Worm (Caenorhabditis elegans) whole organism, late embryonic: ENCODE results near the gene daam-1.

ENCODE experiments used
- F13H6.1 ChIP-seq: sonication (generic microtip); optimal IDR thresholded peaks from 2 replicates; lab custom pipeline; 2016; ENCODE audit warnings: missing genetic modification characterization, missing compliant biosample characterization
- T23F11.4 ChIP-seq: fragments of 200-800 bp; sonication (Bioruptor generic); optimal IDR thresholded peaks from 2 replicates; lab custom pipeline; 2018; ENCODE audit warnings: mild to moderate bottlenecking, missing genetic modification characterization, missing compliant biosample characterization
- Y22D7AL.16 ChIP-seq: sonication (generic microtip); optimal IDR thresholded peaks from 2 replicates; lab custom pipeline; 2016; ENCODE audit warnings: missing genetic modification characterization, missing compliant biosample characterization
- ceh-22 ChIP-seq: sonication (generic microtip); optimal IDR thresholded peaks from 2 replicates; lab custom pipeline; 2017; ENCODE audit warnings: missing biosample characterization, missing genetic modification characterization
- ceh-31 ChIP-seq: sonication (generic microtip); optimal IDR thresholded peaks from 2 replicates; lab custom pipeline; 2016; ENCODE audit warnings: missing genetic modification characterization, missing compliant biosample characterization
- ceh-9 ChIP-seq: sonication (generic microtip); optimal IDR thresholded peaks from 2 replicates; lab custom pipeline; 2016; ENCODE audit warnings: mild to moderate bottlenecking, missing genetic modification characterization, inconsistent platforms, missing compliant biosample characterization
- dve-1 ChIP-seq: sonication (generic microtip); optimal IDR thresholded peaks from 2 replicates; lab custom pipeline; 2017; ENCODE audit warnings: antibody characterized with exemption, mild to moderate bottlenecking, missing genetic modification characterization, missing compliant biosample characterization
- elt-2 ChIP-seq: sonication (generic microtip); optimal IDR thresholded peaks from 2 replicates; lab custom pipeline; 2016; ENCODE audit warnings: missing genetic modification reagents, missing genetic modification characterization, missing compliant biosample characterization
- elt-4 ChIP-seq: sonication (generic microtip); optimal IDR thresholded peaks from 2 replicates; lab custom pipeline; 2016; ENCODE audit warnings: missing genetic modification characterization, missing compliant biosample characterization
- ets-4 ChIP-seq: sonication (generic microtip); optimal IDR thresholded peaks from 2 replicates; lab custom pipeline; 2016; ENCODE audit warnings: missing genetic modification characterization, missing compliant biosample characterization
- gmeb-2 ChIP-seq: sonication (generic microtip); optimal IDR thresholded peaks from 2 replicates; lab custom pipeline; 2016; ENCODE audit warnings: missing genetic modification characterization, inconsistent platforms, missing compliant biosample characterization
- hlh-13 ChIP-seq: fragments of 200-800 bp; sonication (Bioruptor generic); optimal IDR thresholded peaks from 2 replicates; lab custom pipeline; 2018; ENCODE audit warnings: mild to moderate bottlenecking, missing genetic modification characterization, missing compliant biosample characterization
- hlh-15 ChIP-seq: sonication (generic microtip); optimal IDR thresholded peaks from 2 replicates; lab custom pipeline; 2016; ENCODE audit warnings: missing genetic modification characterization, missing compliant biosample characterization
- hlh-6 ChIP-seq: sonication (generic microtip); optimal IDR thresholded peaks from 2 replicates; lab custom pipeline; 2016; ENCODE audit warnings: missing genotype, missing genetic modification characterization, missing compliant biosample characterization
- hlh-8 ChIP-seq: sonication (generic microtip); optimal IDR thresholded peaks from 2 replicates; lab custom pipeline; 2016; ENCODE audit warnings: missing genotype, missing genetic modification characterization, missing compliant biosample characterization
- lim-6 ChIP-seq: sonication (generic microtip); optimal IDR thresholded peaks from 2 replicates; lab custom pipeline; 2016; ENCODE audit warnings: missing genetic modification characterization, missing compliant biosample characterization
- madf-2 ChIP-seq: sonication (generic microtip); optimal IDR thresholded peaks from 2 replicates; lab custom pipeline; 2017; ENCODE audit warnings: missing genetic modification characterization, missing compliant biosample characterization
- mec-3 ChIP-seq: sonication (generic microtip); optimal IDR thresholded peaks from 2 replicates; lab custom pipeline; 2016; ENCODE audit warnings: borderline replicate concordance, missing genetic modification characterization, missing compliant biosample characterization
- nfya-1 ChIP-seq: sonication (generic microtip); optimal IDR thresholded peaks from 2 replicates; lab custom pipeline; 2017; ENCODE audit warnings: missing genetic modification characterization, mild to moderate bottlenecking, missing compliant biosample characterization, antibody characterized with exemption, moderate library complexity
- nhr-232 ChIP-seq: sonication (generic microtip); optimal IDR thresholded peaks from 2 replicates; lab custom pipeline; 2016; ENCODE audit warnings: missing genetic modification characterization, missing compliant biosample characterization
- pax-1 ChIP-seq: fragments of 150-350 bp; optimal IDR thresholded peaks from 2 replicates; lab custom pipeline; 2014; ENCODE audit warnings: missing biosample characterization, missing genetic modification characterization
- pha-2 ChIP-seq: sonication (generic microtip); optimal IDR thresholded peaks from 2 replicates; lab custom pipeline; 2017; ENCODE audit warnings: mild to moderate bottlenecking, missing genetic modification characterization, missing compliant biosample characterization
- ref-2 ChIP-seq: sonication (generic microtip); optimal IDR thresholded peaks from 2 replicates; lab custom pipeline; 2016; ENCODE audit warnings: missing genetic modification characterization, missing compliant biosample characterization
- rnt-1 ChIP-seq: sonication (generic microtip); optimal IDR thresholded peaks from 2 replicates; lab custom pipeline; 2016; ENCODE audit warnings: missing genetic modification characterization, missing compliant biosample characterization
- sdc-2 ChIP-seq: sonication (generic microtip); optimal IDR thresholded peaks from 2 replicates; lab custom pipeline; 2016; ENCODE audit warnings: missing genotype, missing genetic modification characterization, missing compliant biosample characterization
- sox-4 ChIP-seq: sonication (generic microtip); optimal IDR thresholded peaks from 2 replicates; lab custom pipeline; 2017; ENCODE audit warnings: mild to moderate bottlenecking, missing genetic modification characterization, inconsistent platforms, missing compliant biosample characterization
- syd-9 ChIP-seq: sonication (generic microtip); optimal IDR thresholded peaks from 2 replicates; lab custom pipeline; 2016; ENCODE audit warnings: mild to moderate bottlenecking, missing genetic modification characterization, moderate library complexity, missing compliant biosample characterization
- tbx-2 ChIP-seq: sonication (generic microtip); optimal IDR thresholded peaks from 2 replicates; lab custom pipeline; 2016; ENCODE audit warnings: missing genetic modification characterization, missing compliant biosample characterization
- unc-42 ChIP-seq: sonication (generic microtip); optimal IDR thresholded peaks from 2 replicates; lab custom pipeline; 2016; ENCODE audit warnings: missing genotype, missing genetic modification characterization, missing compliant biosample characterization
- unc-55 ChIP-seq: sonication (generic microtip); optimal IDR thresholded peaks from 2 replicates; lab custom pipeline; 2017; ENCODE audit warnings: missing biosample characterization, missing genetic modification reagents, missing genetic modification characterization
- zip-5 ChIP-seq: sonication (generic microtip); optimal IDR thresholded peaks from 2 replicates; lab custom pipeline; 2016; ENCODE audit warnings: missing genetic modification characterization, missing compliant biosample characterization
- ztf-16 ChIP-seq: sonication (generic microtip); optimal IDR thresholded peaks from 2 replicates; lab custom pipeline; 2017; ENCODE audit warnings: missing genetic modification characterization, missing compliant biosample characterization

daam-1 gene

DNA sequence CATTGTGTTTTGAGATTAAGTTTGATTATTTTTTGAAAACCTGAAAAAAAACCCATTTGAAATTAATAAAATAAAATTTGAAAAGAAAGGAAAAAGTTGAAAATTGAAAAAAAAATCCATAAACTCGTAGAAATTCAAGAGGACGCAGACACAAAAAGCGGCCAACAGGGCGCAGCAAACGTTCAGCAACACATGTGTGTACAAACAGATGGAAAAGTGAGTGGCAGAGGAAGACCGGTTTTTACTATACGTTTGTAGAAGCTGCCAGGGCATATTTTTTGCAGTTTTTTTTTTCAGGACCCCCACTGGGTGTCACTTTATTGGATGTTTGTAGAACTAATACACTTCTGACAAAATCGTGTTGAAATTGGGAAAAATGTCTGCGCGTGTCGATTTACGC is 39.1 kb upstream of the daam-1 start, which contains the start of gene cgp-1:
TSS of gene cgp-1 (minus strand) at position 40 of the 400 bp plus-strand sequence.
- TF ChIP-seq hlh-8, result peak; percentile 69
- no peak for TF ChIP-seq ztf-16 (tag; lab: Kevin White, UChicago)
- peak; percentile 30 for TF ChIP-seq nfya-1 (tag; lab: Kevin White, UChicago)

DNA sequence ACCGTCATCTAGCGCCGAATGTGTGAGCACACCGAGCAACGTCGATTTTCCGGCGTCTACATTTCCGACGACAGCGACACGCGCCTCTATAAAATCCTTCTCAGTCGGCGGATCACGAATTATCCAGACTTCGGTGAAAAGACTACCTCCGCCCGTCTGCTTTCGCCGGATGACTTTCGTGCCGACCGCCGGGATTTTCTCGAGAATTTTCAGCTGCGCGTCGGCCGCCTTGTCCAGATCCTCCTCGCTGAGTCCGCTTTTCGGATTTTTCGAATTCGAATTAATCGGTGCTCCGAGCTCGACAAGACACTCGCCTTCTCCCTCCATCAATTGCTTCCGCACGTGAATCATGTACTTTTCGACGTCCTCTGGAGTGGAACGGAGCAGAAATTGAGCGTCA is 38.6 kb upstream of the daam-1 start:
- TF ChIP-seq hlh-15 (tag; lab: Kevin White, UChicago) (no peak), tbx-2 (tag; lab: Kevin White, UChicago) (no peak), ceh-31 (no peak), hlh-6 (tag; lab: Kevin White, UChicago) (no peak), rnt-1 (tag; lab: Kevin White, UChicago) (no peak), T23F11.4 (no peak), nfya-1 (tag; lab: Kevin White, UChicago) (no peak), ceh-22 (tag; lab: Kevin White, UChicago) (no peak), elt-2 (no peak), syd-9 (tag; lab: Kevin White, UChicago) (no peak), madf-2 (no peak), gmeb-2 (no peak), ceh-9 (tag; lab: Kevin White, UChicago) (no peak)
- TF ChIP-seq, all 69 proteins: peak for 0

DNA sequence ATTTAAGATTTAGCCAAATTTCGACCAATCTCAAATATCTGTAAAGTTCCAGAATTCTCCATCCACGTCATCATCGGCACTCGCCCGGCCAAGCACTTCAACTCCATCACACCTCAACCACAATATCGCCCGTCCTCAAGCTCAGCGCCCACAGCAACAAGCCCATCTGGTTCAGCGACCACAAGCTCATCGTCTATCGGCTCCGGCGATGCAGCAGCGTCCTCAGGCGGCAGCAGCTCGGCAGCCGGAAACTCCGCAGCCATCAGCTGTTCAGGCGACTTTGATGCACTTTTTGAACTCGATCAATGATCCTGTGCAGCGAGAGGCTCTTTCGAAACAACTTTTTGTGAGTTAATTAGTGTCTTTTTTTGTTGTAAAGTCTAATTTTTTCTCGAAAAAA is 33.7 kb upstream of the daam-1 start:
- no peak for TF ChIP-seq rnt-1 (tag; lab: Kevin White, UChicago)
- no peak for TF ChIP-seq Y22D7AL.16 (tag; lab: Kevin White, UChicago)
- no peak for TF ChIP-seq sox-4 (tag; lab: Kevin White, UChicago)
- TF ChIP-seq elt-4, result no peak
- TF ChIP-seq hlh-8, result no peak
- TF ChIP-seq pha-2 (tag; lab: Kevin White, UChicago), result no peak
- no peak for TF ChIP-seq tbx-2 (tag; lab: Kevin White, UChicago)
- TF ChIP-seq nfya-1 (tag; lab: Kevin White, UChicago), result no peak
- TF ChIP-seq hlh-13, result no peak
- TF ChIP-seq elt-2, result no peak
- TF ChIP-seq zip-5 (tag; lab: Kevin White, UChicago), result no peak

ce11 chrV:116243-116642 is 32.6 kb upstream of the daam-1 start:
- TF ChIP-seq sdc-2 (tag; lab: Kevin White, UChicago) (peak; percentile 31), F13H6.1 (tag; lab: Kevin White, UChicago) (peak; percentile 12), rnt-1 (tag; lab: Kevin White, UChicago) (no peak), mec-3 (tag; lab: Kevin White, UChicago) (peak; percentile 10)

DNA sequence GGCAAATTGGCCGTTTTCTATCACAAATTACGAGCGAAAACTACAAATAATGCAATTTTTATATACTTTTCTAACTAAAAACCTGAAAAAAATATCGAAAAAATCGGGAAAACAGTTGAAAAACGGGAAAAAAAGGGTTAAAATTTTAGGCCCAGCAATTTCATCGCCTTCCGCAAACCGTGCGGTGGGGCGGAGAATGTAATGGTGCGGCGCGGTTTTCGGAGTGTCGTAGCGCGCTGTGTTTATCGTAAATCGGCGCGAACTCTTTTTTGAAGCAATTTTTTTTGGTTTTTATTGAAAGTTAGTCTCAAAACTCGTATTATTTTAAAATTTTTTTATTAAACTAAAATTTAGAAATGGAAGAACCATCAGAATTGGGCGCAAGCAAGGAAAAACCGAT is 20.8 kb upstream of the daam-1 start, which contains the start of gene picd-1:
TSS of gene picd-1 (plus strand) at position 352 of the 400 bp plus-strand sequence.
- no peak for TF ChIP-seq Y22D7AL.16 (tag; lab: Kevin White, UChicago)
- peak; percentile 9 for TF ChIP-seq unc-55 (GFP tag; lab: Kevin White, UChicago)
- TF ChIP-seq nfya-1 (tag; lab: Kevin White, UChicago), result peak; percentile 66
- peak; percentile 3 for TF ChIP-seq ref-2 (tag; lab: Kevin White, UChicago)
- peak; percentile 17 for TF ChIP-seq dve-1 (tag; lab: Kevin White, UChicago)
- peak; percentile 23 for TF ChIP-seq ztf-16 (tag; lab: Kevin White, UChicago)
- TF ChIP-seq zip-5 (tag; lab: Kevin White, UChicago), result peak; percentile 0
- TF ChIP-seq elt-4, result no peak
- TF ChIP-seq unc-42 (tag; lab: Kevin White, UChicago), result peak; percentile 21

DNA sequence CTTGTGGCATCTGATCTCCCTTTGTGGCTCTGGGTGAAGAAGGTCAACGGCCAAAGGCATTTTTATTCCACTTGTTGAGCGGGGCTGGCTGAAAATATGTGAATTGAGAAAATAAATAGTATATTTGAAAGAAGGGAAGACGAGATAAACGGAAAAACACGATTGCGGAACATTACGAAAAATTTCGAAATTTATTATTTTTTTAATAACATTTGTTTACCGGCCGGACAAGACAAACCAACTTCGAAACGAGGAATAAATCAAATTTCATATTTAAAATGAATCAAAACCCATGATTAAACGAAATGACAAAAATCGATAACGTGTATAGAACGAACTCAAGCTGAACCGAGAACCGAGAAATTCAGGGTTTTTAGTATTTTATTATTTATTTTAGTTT is 20.3 kb upstream of the daam-1 start, which contains the start of gene rps-27:
TSS of gene rps-27 (minus strand) at position 101 of the 400 bp plus-strand sequence.
- TF ChIP-seq nhr-232 (tag; lab: Kevin White, UChicago), result no peak
- TF ChIP-seq hlh-15 (tag; lab: Kevin White, UChicago), result no peak
- TF ChIP-seq ets-4, result no peak
- TF ChIP-seq lim-6 (tag; lab: Kevin White, UChicago), result no peak
- no peak for TF ChIP-seq hlh-6 (tag; lab: Kevin White, UChicago)
- TF ChIP-seq pax-1 (tag; lab: Kevin White, UChicago), result no peak
- TF ChIP-seq, all 69 proteins: peak for 0
